Fruit fly (Drosophila melanogaster) whole organism, embryonic: Measurements from ENCODE around the gene CDase.

Experiments
- CG11398 ChIP-seq: fragments of 200-800 bp; sonication (Bioruptor generic); optimal IDR thresholded peaks from 2 replicates; lab custom pipeline; 2016; ENCODE audit warnings: missing biosample characterization, missing genetic modification characterization
- CG16779 ChIP-seq: fragments of 200-800 bp; sonication (Bioruptor generic); IDR thresholded peaks from 2 replicates; pipeline ENCODE4 v1.3.6; 2022; ENCODE audit warnings: missing biosample characterization, missing genetic modification characterization
- CG17186 ChIP-seq: fragments of 200-800 bp; sonication (Bioruptor generic); optimal IDR thresholded peaks from 3 replicates; lab custom pipeline; 2017; ENCODE audit warnings: missing biosample characterization, missing genetic modification reagents, missing genetic modification characterization
- CG5953 ChIP-seq: fragments of 200-800 bp; sonication (Bioruptor generic); IDR thresholded peaks from 2 replicates; pipeline ENCODE4 v1.3.6; 2022; ENCODE audit warnings: missing biosample characterization, missing genetic modification characterization
- az2 ChIP-seq: fragments of 200-800 bp; sonication (Bioruptor generic); optimal IDR thresholded peaks from 3 replicates; lab custom pipeline; 2016; ENCODE audit warnings: missing biosample characterization, missing genetic modification characterization
- fd3F ChIP-seq: fragments of 200-800 bp; sonication (Bioruptor generic); optimal IDR thresholded peaks from 2 replicates; lab custom pipeline; 2018; ENCODE audit warnings: missing biosample characterization, mild to moderate bottlenecking, missing genetic modification characterization, moderate library complexity

dm6 chr3R:30423695-30424094 is 35.6 kb upstream of the CDase start, which contains the start of the genes CG15535 and mRpS18C:
- TF ChIP-seq CG5953 (GFP tag; lab: Robert Waterston, UW), result no peak
- TF ChIP-seq CG11398 (GFP tag; lab: Kevin White, UChicago), result no peak
- no peak for TF ChIP-seq az2 (GFP tag; lab: Kevin White, UChicago)
- TF ChIP-seq CG16779 (GFP tag; lab: Robert Waterston, UW), result no peak
- no peak for TF ChIP-seq fd3F (GFP tag; lab: Kevin White, UChicago)
- no peak for TF ChIP-seq CG17186
